Fruit fly (Drosophila melanogaster): Measurements from ENCODE around the gene CG6059.

The CG6059 gene

dm6 chr3R:27111784-27112602 lies 12.5 kb downstream of the CG6059 start, which contains the start of the genes gb and CG5815 (continued):
- TF ChIP-seq CG17328 (GFP tag; IDR thresholded peaks at IDR 0.05), result peak; percentile 92
- TF ChIP-seq CG8359 (GFP tag; optimal IDR thresholded peaks at IDR 0.05; ENCODE audit: borderline replicate concordance), result peak; percentile 70
- TF ChIP-seq chinmo (GFP tag; IDR thresholded peaks at IDR 0.05; ENCODE audit: partially characterized antibody), result peak; percentile 74; the same call in 2 of the 4 replicates
- TF ChIP-seq CG17829 (tag; optimal IDR thresholded peaks at IDR 0.05), result peak; percentile 91
- no peak for TF ChIP-seq Trl (optimal IDR thresholded peaks at IDR 0.05)
- TF ChIP-seq Trl (GFP tag; optimal IDR thresholded peaks at IDR 0.05), result peak; percentile 53
- TF ChIP-seq wek (GFP tag; optimal IDR thresholded peaks at IDR 0.05), result no peak
- TF ChIP-seq CG4424 (GFP tag; optimal IDR thresholded peaks at IDR 0.05), result peak; percentile 93
- TF ChIP-seq CG15514 (GFP tag; optimal IDR thresholded peaks at IDR 0.05), result peak; percentile 87
- TF ChIP-seq pho (GFP tag; optimal IDR thresholded peaks at IDR 0.05), result peak; percentile 85
- TF ChIP-seq CG7745 (tag; optimal IDR thresholded peaks at IDR 0.05), result no peak
- TF ChIP-seq ftz-f1 (GFP tag; optimal IDR thresholded peaks at IDR 0.05), result peak; percentile 78
- TF ChIP-seq CG12155 (GFP tag; optimal IDR thresholded peaks at IDR 0.05), result peak; percentile 93
- TF ChIP-seq Mad (GFP tag; optimal IDR thresholded peaks at IDR 0.05), result peak; percentile 92
- peak; percentile 85 for TF ChIP-seq CG6272 (GFP tag; IDR thresholded peaks at IDR 0.05)
- peak; percentile 66 for TF ChIP-seq Elba2 (GFP tag; optimal IDR thresholded peaks at IDR 0.05)
- peak; percentile 95 for TF ChIP-seq Dbx (GFP tag; IDR thresholded peaks at IDR 0.05)
- peak; percentile 13 for TF ChIP-seq CG4707 (GFP tag; optimal IDR thresholded peaks at IDR 0.05)
- TF ChIP-seq pita (GFP tag; optimal IDR thresholded peaks at IDR 0.05), result no peak
- peak; percentile 70; the same call in 1 of the 2 replicates for TF ChIP-seq CG1024 (GFP tag; IDR thresholded peaks at IDR 0.05)
- peak; percentile 79 for TF ChIP-seq nerfin-1 (tag; optimal IDR thresholded peaks at IDR 0.05)
- peak; percentile 92 for TF ChIP-seq ind (GFP tag; optimal IDR thresholded peaks at IDR 0.05)
- peak; percentile 61 for TF ChIP-seq jumu (GFP tag; optimal IDR thresholded peaks at IDR 0.05)
- no peak for TF ChIP-seq D (optimal IDR thresholded peaks at IDR 0.05)
- TF ChIP-seq D (GFP tag; optimal IDR thresholded peaks at IDR 0.05), result peak; percentile 80
- TF ChIP-seq stc (GFP tag; IDR thresholded peaks at IDR 0.05), result peak; percentile 75
- TF ChIP-seq CG2199 (GFP tag; IDR thresholded peaks at IDR 0.05), result peak; percentile 25; the same call in 1 of the 3 replicates
- TF ChIP-seq Awh (GFP tag; IDR thresholded peaks at IDR 0.05), result 0 out of 2 replicates have a peak, but pooled peaks have one; percentile 63
- TF ChIP-seq chm (GFP tag; IDR thresholded peaks at IDR 0.05), result peak; percentile 86
- peak; percentile 77 for TF ChIP-seq CG33557 (GFP tag; optimal IDR thresholded peaks at IDR 0.05)
- peak; percentile 76 for TF ChIP-seq CG15011 (GFP tag; optimal IDR thresholded peaks at IDR 0.05)
- peak; percentile 84 to 85 for TF ChIP-seq Pdp1 (GFP tag; optimal IDR thresholded peaks at IDR 0.05)
- peak; percentile 32 for TF ChIP-seq CG10565 (GFP tag; optimal IDR thresholded peaks at IDR 0.05)
- peak; percentile 70 for TF ChIP-seq CG6854 (GFP tag; optimal IDR thresholded peaks at IDR 0.05)
- peak; percentile 87 for TF ChIP-seq Ssrp (tag; optimal IDR thresholded peaks at IDR 0.05)
- TF ChIP-seq schlank (tag; optimal IDR thresholded peaks at IDR 0.05), result peak; percentile 72
- TF ChIP-seq Sin3A (optimal IDR thresholded peaks at IDR 0.05), result peak; percentile 82
- 0 out of 2 replicates have a peak, but pooled peaks have one; percentile 11 for TF ChIP-seq dan (GFP tag; IDR thresholded peaks at IDR 0.05)
- TF ChIP-seq CG10979 (tag; optimal IDR thresholded peaks at IDR 0.05), result peak; percentile 83
- TF ChIP-seq Sox102F (GFP tag; optimal IDR thresholded peaks at IDR 0.05), result peak; percentile 92
- TF ChIP-seq Lpt (GFP tag; optimal IDR thresholded peaks at IDR 0.05), result no peak
- peak; percentile 67 for TF ChIP-seq CG7786 (GFP tag; optimal IDR thresholded peaks at IDR 0.05)
- TF ChIP-seq Blimp-1 (GFP tag; optimal IDR thresholded peaks at IDR 0.05), result peak; percentile 83
- peak; percentile 75 for TF ChIP-seq CG9437 (GFP tag; optimal IDR thresholded peaks at IDR 0.05)
- no peak for TF ChIP-seq ash1 (GFP tag; optimal IDR thresholded peaks at IDR 0.05)
- TF ChIP-seq Eip74EF (GFP tag; optimal IDR thresholded peaks at IDR 0.05), result no peak
- TF ChIP-seq CG10147 (GFP tag; optimal IDR thresholded peaks at IDR 0.05), result peak; percentile 90
- peak; percentile 88 for TF ChIP-seq CG15479 (GFP tag; optimal IDR thresholded peaks at IDR 0.05)
- TF ChIP-seq tgo (GFP tag; IDR thresholded peaks at IDR 0.05), result peak; percentile 89
